Worm (Caenorhabditis elegans) whole organism, L2 larva: ENCODE measurements around the gene F36H1.12.

Experiments used
- F13H6.1 ChIP-seq: sonication (generic microtip); optimal IDR thresholded peaks from 2 replicates; lab custom pipeline; 2016; ENCODE audit warnings: missing genetic modification characterization, missing compliant biosample characterization
- R02D3.7 ChIP-seq: fragments of 150-350 bp; optimal IDR thresholded peaks from 2 replicates; lab custom pipeline; 2014; ENCODE audit warnings: missing biosample characterization, missing genetic modification characterization
- ceh-16 ChIP-seq: fragments of 150-350 bp; optimal IDR thresholded peaks from 2 replicates; lab custom pipeline; 2014; ENCODE audit warnings: missing biosample characterization, missing genetic modification characterization
- ceh-82 ChIP-seq: fragments of 150-350 bp; optimal IDR thresholded peaks from 2 replicates; lab custom pipeline; 2014; ENCODE audit warnings: missing biosample characterization, missing genetic modification characterization
- nhr-237 ChIP-seq: fragments of 150-350 bp; optimal IDR thresholded peaks from 2 replicates; lab custom pipeline; 2014; ENCODE audit warnings: missing biosample characterization, missing genetic modification characterization
- snpc-4 ChIP-seq: fragments of 150-350 bp; optimal IDR thresholded peaks from 2 replicates; lab custom pipeline; 2014; ENCODE audit warnings: missing biosample characterization, missing genetic modification characterization
- zag-1 ChIP-seq: fragments of 150-350 bp; optimal IDR thresholded peaks from 2 replicates; lab custom pipeline; 2014; ENCODE audit warnings: missing biosample characterization, missing genetic modification characterization

ce11 chrIV:11048871-11049270, 4.6 kb downstream of the F36H1.12 start, which contains the start of gene F36H1.11:
- TF ChIP-seq nhr-237 (tag; lab: Kevin White, UChicago), result no peak
- no peak for TF ChIP-seq snpc-4
- TF ChIP-seq ceh-82 (tag; lab: Kevin White, UChicago), result no peak
- no peak for TF ChIP-seq zag-1 (tag; lab: Kevin White, UChicago)
- no peak for TF ChIP-seq ceh-16
- no peak for TF ChIP-seq R02D3.7
- TF ChIP-seq F13H6.1 (tag; lab: Kevin White, UChicago), result no peak
